Worm (Caenorhabditis elegans) whole organism, L4 larva: ENCODE results near the gene daf-12.
A peak's percentile ranks its signal among the peaks of the same experiment; 100 is the strongest.

ENCODE experiments used
- F44E2.7 ChIP-seq: fragments of 200-800 bp; sonication (Bioruptor generic); IDR thresholded peaks from 2 replicates; pipeline ENCODE4 v2.1.2; 2022; ENCODE audit warnings: missing genetic modification characterization, missing compliant biosample characterization
- F49E8.2 ChIP-seq: sonication (generic microtip); optimal IDR thresholded peaks from 2 replicates; lab custom pipeline; 2016; ENCODE audit warnings: missing compliant biosample characterization, mild to moderate bottlenecking, missing genetic modification characterization, borderline replicate concordance
- ZK337.2 ChIP-seq: fragments of 200-800 bp; sonication (Bioruptor generic); IDR thresholded peaks from 2 replicates; pipeline ENCODE4 v1.3.6; 2022; ENCODE audit warnings: missing genetic modification reagents, missing genetic modification characterization, missing compliant biosample characterization
- aha-1 ChIP-seq: fragments of 150-350 bp; peaks from one replicate; lab custom pipeline; 2014; ENCODE audit warnings: missing biosample characterization, missing genetic modification characterization
- aly-2 ChIP-seq: sonication (generic microtip); optimal IDR thresholded peaks from 2 replicates; lab custom pipeline; 2018; ENCODE audit warnings: missing biosample characterization, missing genetic modification characterization
- attf-4 ChIP-seq: sonication (generic microtip); optimal IDR thresholded peaks from 3 replicates; lab custom pipeline; 2017; ENCODE audit warnings: missing biosample characterization, missing genetic modification characterization
- ceh-20 ChIP-seq: fragments of 200-800 bp; sonication (Bioruptor generic); IDR thresholded peaks from 2 replicates; pipeline ENCODE4 v1.3.6; 2022; ENCODE audit warnings: missing genetic modification reagents, missing genetic modification characterization, missing compliant biosample characterization
- ceh-28 ChIP-seq: fragments of 150-350 bp; optimal IDR thresholded peaks from 2 replicates; lab custom pipeline; 2014; ENCODE audit warnings: missing biosample characterization, missing genetic modification reagents, missing genetic modification characterization
- ceh-32 ChIP-seq: sonication (generic microtip); optimal IDR thresholded peaks from 2 replicates; lab custom pipeline; 2016; ENCODE audit warnings: mild to moderate bottlenecking, missing genetic modification characterization, missing compliant biosample characterization; ENCODE audit not compliant: poor library complexity
- ceh-44 ChIP-seq: fragments of 200-800 bp; sonication (Bioruptor generic); IDR thresholded peaks from 2 replicates; pipeline ENCODE4 v1.3.6; 2022; ENCODE audit warnings: missing genetic modification reagents, missing genetic modification characterization, missing compliant biosample characterization
- ceh-82 ChIP-seq: sonication (generic microtip); optimal IDR thresholded peaks from 2 replicates; lab custom pipeline; 2017; ENCODE audit warnings: missing biosample characterization, missing genetic modification characterization
- ces-1 ChIP-seq: fragments of 150-350 bp; sonication (generic microtip); optimal IDR thresholded peaks from 4 replicates; lab custom pipeline; 2014; ENCODE audit warnings: missing biosample characterization, missing genetic modification reagents, missing genetic modification characterization
- cey-2 ChIP-seq: sonication (generic microtip); optimal IDR thresholded peaks from 3 replicates; lab custom pipeline; 2017; ENCODE audit warnings: missing genetic modification characterization, mild to moderate bottlenecking, missing compliant biosample characterization, antibody characterized with exemption, borderline replicate concordance; ENCODE audit not compliant: insufficient read depth
- daf-16 ChIP-seq, 3 experiments: sonication (generic microtip); optimal IDR thresholded peaks; 2 replicates each; lab custom pipeline; 2016 to 2017; ENCODE audit warnings: missing genetic modification characterization in 3 of 3, missing genetic modification reagents in 3 of 3, mild to moderate bottlenecking in 2 of 3, missing compliant biosample characterization in 2 of 3, missing biosample characterization in 1 of 3, moderate library complexity in 1 of 3
- daf-8 ChIP-seq: fragments of 200-800 bp; sonication (Bioruptor generic); IDR thresholded peaks from 2 replicates; pipeline ENCODE4 v1.3.6; 2022; ENCODE audit warnings: missing genetic modification characterization, missing compliant biosample characterization
- dpl-1 ChIP-seq: fragments of 150-350 bp; optimal IDR thresholded peaks from 2 replicates; lab custom pipeline; 2014; ENCODE audit warnings: missing biosample characterization, missing genetic modification reagents, missing genetic modification characterization
- hif-1 ChIP-seq, 2 experiments: sonication (generic microtip); optimal IDR thresholded peaks; 2 replicates each; lab custom pipeline; 2016 to 2017; ENCODE audit warnings: missing compliant biosample characterization in 2 of 2, missing genetic modification characterization in 2 of 2, missing genetic modification reagents in 2 of 2, missing genotype in 2 of 2, mild to moderate bottlenecking in 1 of 2
- hlh-11 ChIP-seq: fragments of 200-800 bp; sonication (Bioruptor generic); optimal IDR thresholded peaks from 2 replicates; lab custom pipeline; 2018; ENCODE audit warnings: mild to moderate bottlenecking, missing genetic modification characterization, missing compliant biosample characterization
- hmg-1.1 ChIP-seq: fragments of 200-800 bp; sonication (Bioruptor generic); IDR thresholded peaks from 2 replicates; pipeline ENCODE4 v1.3.6; 2022; ENCODE audit warnings: missing genetic modification reagents, missing genetic modification characterization, missing compliant biosample characterization
- lim-7 ChIP-seq: fragments of 200-800 bp; sonication (Bioruptor generic); IDR thresholded peaks from 2 replicates; pipeline ENCODE4 v1.3.6; 2022; ENCODE audit warnings: missing genetic modification characterization, missing compliant biosample characterization
- lin-15B ChIP-seq: fragments of 150-350 bp; sonication (generic microtip); optimal IDR thresholded peaks from 3 replicates; lab custom pipeline; 2014; ENCODE audit warnings: missing biosample characterization, missing genetic modification characterization
- lsy-2 ChIP-seq, 2 experiments: fragments of 150-350 bp in 1 of 2; sonication (generic microtip) in 1 of 2; optimal IDR thresholded peaks; 2 replicates each; lab custom pipeline; 2014 to 2017; ENCODE audit warnings: missing biosample characterization in 2 of 2, missing genetic modification characterization in 2 of 2
- madf-5 ChIP-seq, 2 experiments: fragments of 200-800 bp; sonication (Bioruptor generic); IDR thresholded peaks; 2 replicates each; pipeline ENCODE4 v1.3.6; 2022; ENCODE audit warnings: missing compliant biosample characterization in 2 of 2, missing genetic modification characterization in 2 of 2
- mdl-1 ChIP-seq, 2 experiments: fragments of 150-350 bp in 1 of 2; sonication (generic microtip) in 1 of 2; optimal IDR thresholded peaks; 2 replicates each; lab custom pipeline; 2014 to 2017; ENCODE audit warnings: missing biosample characterization in 2 of 2, missing genetic modification characterization in 2 of 2
- mdt-29 ChIP-seq: fragments of 200-800 bp; sonication (Bioruptor generic); IDR thresholded peaks from 2 replicates; pipeline ENCODE4 v1.3.6; 2022; ENCODE audit warnings: missing genetic modification reagents, missing genetic modification characterization, missing compliant biosample characterization
- mep-1 ChIP-seq: fragments of 150-350 bp; sonication (generic microtip); optimal IDR thresholded peaks from 3 replicates; lab custom pipeline; 2014; ENCODE audit warnings: missing biosample characterization, missing genetic modification characterization
- mes-2 ChIP-seq: sonication (generic microtip); optimal IDR thresholded peaks from 2 replicates; lab custom pipeline; 2016; ENCODE audit warnings: missing genotype, mild to moderate bottlenecking, missing genetic modification characterization, missing compliant biosample characterization; ENCODE audit not compliant: poor library complexity, severe bottlenecking
- mxl-3 ChIP-seq: fragments of 200-800 bp; sonication (Bioruptor generic); optimal IDR thresholded peaks from 2 replicates; lab custom pipeline; 2018; ENCODE audit warnings: mild to moderate bottlenecking, missing genetic modification characterization, missing compliant biosample characterization
- nhr-102 ChIP-seq: sonication (generic microtip); optimal IDR thresholded peaks from 2 replicates; lab custom pipeline; 2016; ENCODE audit warnings: mild to moderate bottlenecking, missing genetic modification characterization, moderate library complexity, missing compliant biosample characterization
- nhr-11 ChIP-seq: fragments of 150-350 bp; optimal IDR thresholded peaks from 2 replicates; lab custom pipeline; 2014; ENCODE audit warnings: missing biosample characterization, missing genetic modification characterization
- nhr-237 ChIP-seq: sonication (generic microtip); optimal IDR thresholded peaks from 2 replicates; lab custom pipeline; 2017; ENCODE audit warnings: missing biosample characterization, missing genetic modification characterization
- nhr-41 ChIP-seq: fragments of 200-800 bp; sonication (Bioruptor generic); IDR thresholded peaks from 2 replicates; pipeline ENCODE4 v1.3.6; 2022; ENCODE audit warnings: missing genetic modification reagents, missing genetic modification characterization, missing compliant biosample characterization
- nhr-77 ChIP-seq: fragments of 150-350 bp; optimal IDR thresholded peaks from 2 replicates; lab custom pipeline; 2014; ENCODE audit warnings: missing biosample characterization, missing genetic modification characterization
- pha-4 ChIP-seq, 2 experiments: fragments of 150-350 bp in 1 of 2; fragments of 200-800 bp in 1 of 2; sonication (Bioruptor generic) in 1 of 2; IDR thresholded peaks in 1 of 2; optimal IDR thresholded peaks in 1 of 2; 2 replicates each; pipeline versions ENCODE4 v1.3.6 to Lab custom; 2014 to 2022; ENCODE audit warnings: missing genetic modification characterization in 2 of 2, missing genetic modification reagents in 2 of 2, missing biosample characterization in 1 of 2, missing compliant biosample characterization in 1 of 2
- php-3 ChIP-seq: fragments of 200-800 bp; sonication (Bioruptor generic); IDR thresholded peaks from 2 replicates; pipeline ENCODE4 v1.3.6; 2022; ENCODE audit warnings: missing genetic modification reagents, missing genetic modification characterization, missing compliant biosample characterization
- pqm-1 ChIP-seq: sonication (generic microtip); optimal IDR thresholded peaks from 2 replicates; lab custom pipeline; 2017; ENCODE audit warnings: missing biosample characterization, missing genetic modification characterization
- rbr-2 ChIP-seq: sonication (generic microtip); optimal IDR thresholded peaks from 2 replicates; lab custom pipeline; 2016; ENCODE audit warnings: missing genotype, missing genetic modification characterization, missing compliant biosample characterization
- saeg-2 ChIP-seq: fragments of 200-800 bp; sonication (Bioruptor generic); IDR thresholded peaks from 2 replicates; pipeline ENCODE4 v1.3.6; 2022; ENCODE audit warnings: missing genetic modification reagents, missing genetic modification characterization, missing compliant biosample characterization
- sdz-12 ChIP-seq: fragments of 200-800 bp; sonication (Bioruptor generic); optimal IDR thresholded peaks from 2 replicates; lab custom pipeline; 2018; ENCODE audit warnings: mild to moderate bottlenecking, missing genetic modification characterization, missing compliant biosample characterization
- skn-1 ChIP-seq: fragments of 150-350 bp; optimal IDR thresholded peaks from 2 replicates; lab custom pipeline; 2014; ENCODE audit warnings: missing biosample characterization, missing genetic modification characterization
- zag-1 ChIP-seq: fragments of 150-350 bp; optimal IDR thresholded peaks from 2 replicates; lab custom pipeline; 2014; ENCODE audit warnings: missing biosample characterization, missing genetic modification characterization

Gene daf-12

ce11 chrX:10656604-10657003 is 20.9 kb downstream of the daf-12 start:
- TF ChIP-seq ceh-28 (tag; lab: Kevin White, UChicago), result no peak
- peak; percentile 24 for TF ChIP-seq hlh-11 (tag; lab: Kevin White, UChicago)
- TF ChIP-seq lsy-2 (tag; optimal IDR thresholded peaks at IDR 0.05; lab: Kevin White, UChicago), result peak in 1 of 2 experiments; percentile 41
- peak; percentile 5 for TF ChIP-seq mep-1
- TF ChIP-seq ces-1 (GFP tag; lab: Kevin White, UChicago), result no peak
- TF ChIP-seq mes-2 (tag; lab: Kevin White, UChicago), result peak; percentile 6
- no peak for TF ChIP-seq zag-1 (tag; lab: Kevin White, UChicago)
- TF ChIP-seq daf-8 (GFP tag; lab: Robert Waterston, UW), result no peak
- TF ChIP-seq ceh-32 (tag; lab: Kevin White, UChicago), result no peak
- TF ChIP-seq php-3 (GFP tag; lab: Robert Waterston, UW), result peak; percentile 39; the same call in 1 of the 2 replicates
- 0 out of 2 replicates have a peak, but pooled peaks have one; percentile 32 for TF ChIP-seq hmg-1.1 (GFP tag; lab: Robert Waterston, UW)
- TF ChIP-seq attf-4 (tag; lab: Kevin White, UChicago), result no peak
- no peak for TF ChIP-seq nhr-41 (GFP tag; lab: Robert Waterston, UW)
- peak; percentile 91 for TF ChIP-seq aha-1
- peak; percentile 61 for TF ChIP-seq rbr-2 (tag; lab: Kevin White, UChicago)

ce11 chrX:10659508-10659907 is 23.8 kb downstream of the daf-12 start:
- TF ChIP-seq ceh-20 (GFP tag; lab: Robert Waterston, UW), result no peak
- TF ChIP-seq aha-1, result peak; percentile 90

- no peak for TF ChIP-seq mes-2 (tag; lab: Kevin White, UChicago)
- peak; percentile 83 for TF ChIP-seq ceh-28 (tag; lab: Kevin White, UChicago)
- TF ChIP-seq nhr-237 (tag; lab: Kevin White, UChicago), result no peak
- TF ChIP-seq dpl-1 (GFP tag; lab: Kevin White, UChicago), result no peak
- TF ChIP-seq ceh-82 (tag; lab: Kevin White, UChicago), result no peak
- TF ChIP-seq, all 104 proteins: peak for 1
Measured at ce11 chrX:10664759-10665158, 29.1 kb downstream of the daf-12 start.

- TF ChIP-seq ZK337.2 (GFP tag; lab: Robert Waterston, UW) (peak; percentile 58; the same call in 1 of the 2 replicates), saeg-2 (GFP tag; lab: Robert Waterston, UW) (0 out of 2 replicates have a peak, but pooled peaks have one; percentile 37), mep-1 (peak; percentile 15), nhr-11 (tag; lab: Kevin White, UChicago) (no peak), mdl-1 (tag; optimal IDR thresholded peaks at IDR 0.05; lab: Kevin White, UChicago) (peak in 1 of 2 experiments; percentile 35), lsy-2 (tag; optimal IDR thresholded peaks at IDR 0.05; lab: Kevin White, UChicago) (peak in 1 of 2 experiments; percentile 23), sdz-12 (GFP tag; lab: Kevin White, UChicago) (no peak), pha-4 (GFP tag; IDR thresholded peaks at IDR 0.05; lab: Robert Waterston, UW) (peak; percentile 52; the same call in 1 of the 2 replicates), pha-4 (tag; optimal IDR thresholded peaks at IDR 0.05; lab: Kevin White, UChicago) (no peak), madf-5 (GFP tag; IDR thresholded peaks at IDR 0.05; lab: Robert Waterston, UW) (peak in 1 of 2 experiments; percentile 67; a peak in 2 of 4 replicates), zag-1 (tag; lab: Kevin White, UChicago) (no peak), hif-1 (tag; optimal IDR thresholded peaks at IDR 0.05; lab: Kevin White, UChicago) (peak in 1 of 2 experiments; percentile 25), F44E2.7 (no peak), lin-15B (tag; lab: Kevin White, UChicago) (no peak), lim-7 (GFP tag; lab: Robert Waterston, UW) (peak; percentile 87), cey-2 (tag; lab: Kevin White, UChicago) (no peak), mxl-3 (GFP tag; lab: Kevin White, UChicago) (peak; percentile 66), mdt-29 (0 out of 2 replicates have a peak, but pooled peaks have one; percentile 19), nhr-77 (tag; lab: Kevin White, UChicago) (no peak), ceh-44 (GFP tag; lab: Robert Waterston, UW) (0 out of 2 replicates have a peak, but pooled peaks have one; percentile 38), F49E8.2 (tag; lab: Kevin White, UChicago) (no peak), mes-2 (tag; lab: Kevin White, UChicago) (peak; percentile 55), hlh-11 (tag; lab: Kevin White, UChicago) (peak; percentile 21), hmg-1.1 (GFP tag; lab: Robert Waterston, UW) (peak; percentile 55), skn-1 (tag; lab: Kevin White, UChicago) (no peak), aly-2 (tag; lab: Kevin White, UChicago) (no peak), nhr-41 (GFP tag; lab: Robert Waterston, UW) (peak; percentile 68; the same call in 1 of the 2 replicates), pqm-1 (tag; lab: Kevin White, UChicago) (no peak), nhr-102 (tag; lab: Kevin White, UChicago) (no peak), daf-16 (GFP tag; optimal IDR thresholded peaks at IDR 0.05; lab: Kevin White, UChicago) (peak in 1 of 2 experiments; percentile 13), daf-16 (tag; optimal IDR thresholded peaks at IDR 0.05; lab: Kevin White, UChicago) (peak; percentile 58)
Measured at ce11 chrX:10666871-10667270, 31.2 kb downstream of the daf-12 start.
